Fruit fly (Drosophila melanogaster) whole organism, wandering third instar larva: Measurements from ENCODE around the gene mtrm.

Source experiments
- Abd-B ChIP-seq: fragments of >200 bp; optimal IDR thresholded peaks from 2 replicates; lab custom pipeline; 2017; ENCODE audit warnings: missing biosample characterization, missing genetic modification characterization
- CG9705 ChIP-seq: fragments of 200-800 bp; sonication (Bioruptor generic); optimal IDR thresholded peaks from 2 replicates; lab custom pipeline; 2018; ENCODE audit warnings: missing biosample characterization, mild to moderate bottlenecking, missing genetic modification characterization
- Hr78 ChIP-seq: fragments of >200 bp; optimal IDR thresholded peaks from 2 replicates; lab custom pipeline; 2017; ENCODE audit warnings: missing biosample characterization, missing genetic modification characterization
- Jra ChIP-seq: sonication (Bioruptor generic); optimal IDR thresholded peaks from 2 replicates; lab custom pipeline; 2016; ENCODE audit warnings: missing biosample characterization, missing genetic modification characterization
- Myc ChIP-seq: fragments of >200 bp; optimal IDR thresholded peaks from 2 replicates; lab custom pipeline; 2017
- OdsH ChIP-seq: fragments of 200-800 bp; sonication (Bioruptor generic); optimal IDR thresholded peaks from 2 replicates; lab custom pipeline; 2016; ENCODE audit warnings: missing biosample characterization, mild to moderate bottlenecking, missing genetic modification characterization
- Rel ChIP-seq, 2 experiments: fragments of 200-800 bp; sonication (Bioruptor generic) in 1 of 2; optimal IDR thresholded peaks; 2 replicates in 1 of 2; 3 replicates in 1 of 2; lab custom pipeline; 2016 to 2019; ENCODE audit warnings: mild to moderate bottlenecking in 2 of 2, missing biosample characterization in 2 of 2, missing genetic modification characterization in 2 of 2, moderate library complexity in 1 of 2
- dsf ChIP-seq: sonication (Bioruptor generic); optimal IDR thresholded peaks from 2 replicates; lab custom pipeline; 2016; ENCODE audit warnings: missing biosample characterization, missing genetic modification characterization, borderline replicate concordance
- lola ChIP-seq: fragments of >200 bp; optimal IDR thresholded peaks from 2 replicates; lab custom pipeline; 2017; ENCODE audit warnings: missing biosample characterization, missing genetic modification characterization
- psq ChIP-seq: fragments of 200-800 bp; sonication (Bioruptor generic); optimal IDR thresholded peaks from 3 replicates; lab custom pipeline; 2017; ENCODE audit warnings: missing biosample characterization, mild to moderate bottlenecking, missing genetic modification characterization, moderate library complexity
- rgr ChIP-seq: fragments of 200-800 bp; sonication (Bioruptor generic); optimal IDR thresholded peaks from 3 replicates; lab custom pipeline; 2016; ENCODE audit warnings: missing biosample characterization, mild to moderate bottlenecking, missing genetic modification characterization
- sage ChIP-seq: fragments of 200-800 bp; sonication (Bioruptor generic); optimal IDR thresholded peaks from 2 replicates; lab custom pipeline; 2016; ENCODE audit warnings: missing biosample characterization, mild to moderate bottlenecking, missing genetic modification characterization
- usp ChIP-seq: fragments of >200 bp; optimal IDR thresholded peaks from 2 replicates; lab custom pipeline; 2017; ENCODE audit warnings: missing biosample characterization, missing genetic modification characterization

DNA sequence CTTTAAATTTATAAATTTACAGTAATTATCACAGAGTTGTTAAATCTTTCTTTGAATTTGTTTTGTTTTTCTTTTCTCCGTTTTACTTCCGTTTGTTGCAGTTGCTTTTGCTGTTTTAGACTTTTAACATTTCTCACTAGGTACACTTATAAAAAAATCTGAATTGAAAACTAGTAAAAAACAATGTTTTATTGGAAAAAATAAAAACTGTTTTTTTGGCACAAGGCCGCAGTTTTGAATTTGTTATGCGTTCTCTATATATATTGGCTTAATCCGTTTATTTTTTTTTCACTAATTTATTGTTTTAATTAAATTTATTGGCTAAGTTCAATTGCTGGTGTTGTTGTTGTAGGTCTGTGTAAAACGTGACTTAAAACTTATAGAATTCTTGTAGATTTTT, 27.3 kb downstream of the mtrm start:
- TF ChIP-seq Jra (GFP tag; lab: Kevin White, UChicago) (no peak), usp (GFP tag; lab: Kevin White, UChicago) (no peak), Myc (lab: Kevin White, UChicago) (no peak), sage (GFP tag; lab: Kevin White, UChicago) (no peak), OdsH (GFP tag; lab: Kevin White, UChicago) (no peak), psq (GFP tag; lab: Kevin White, UChicago) (no peak), Hr78 (no peak), Rel (GFP tag; optimal IDR thresholded peaks at IDR 0.05; lab: Kevin White, UChicago) (no peak), Rel (tag; optimal IDR thresholded peaks at IDR 0.05; lab: Kevin White, UChicago) (no peak), CG9705 (GFP tag; lab: Kevin White, UChicago) (no peak), Abd-B (GFP tag; lab: Kevin White, UChicago) (no peak), rgr (GFP tag; lab: Kevin White, UChicago) (no peak), dsf (no peak), lola (GFP tag; lab: Kevin White, UChicago) (no peak)
